Fruit fly (Drosophila melanogaster): ENCODE data around the gene Spg7.

Spg7 gene

DNA sequence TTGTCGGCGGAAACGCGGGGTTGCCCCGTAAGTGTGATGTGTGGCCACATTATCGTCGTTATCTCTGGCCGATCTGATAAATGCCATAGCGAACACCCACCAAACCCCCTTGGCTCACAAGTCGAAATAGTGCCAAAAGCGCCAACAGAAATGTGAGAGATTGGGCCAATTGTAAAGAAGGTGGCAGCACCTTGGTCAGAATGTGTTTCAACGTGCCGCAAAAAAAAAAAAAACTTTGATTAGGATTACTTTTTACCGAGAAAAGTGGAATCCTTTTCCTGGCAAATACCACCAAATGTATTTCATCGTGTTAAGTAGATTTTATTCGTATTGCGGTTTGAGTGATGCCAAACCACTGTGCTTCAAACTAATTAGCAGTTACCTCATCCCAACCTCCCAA lies 45.0 kb upstream of the Spg7 start (continued):
- TF ChIP-seq CG7987 (GFP tag; optimal IDR thresholded peaks at IDR 0.05), result no peak
- peak; percentile 49; the same call in 1 of the 2 replicates for TF ChIP-seq Gsc (GFP tag; IDR thresholded peaks at IDR 0.05)
- peak; percentile 49 for TF ChIP-seq Usf (GFP tag; optimal IDR thresholded peaks at IDR 0.05)
- TF ChIP-seq CG15269 (tag; optimal IDR thresholded peaks at IDR 0.05), result peak; percentile 90
- TF ChIP-seq ato (GFP tag; IDR thresholded peaks at IDR 0.05; ENCODE audit: partially characterized antibody), result no peak
- peak; percentile 75; the same call in 1 of the 2 replicates for TF ChIP-seq ham (GFP tag; IDR thresholded peaks at IDR 0.05)
- no peak for TF ChIP-seq CG2129 (GFP tag; IDR thresholded peaks at IDR 0.05; ENCODE audit: partially characterized antibody)
- TF ChIP-seq CG10565 (GFP tag; optimal IDR thresholded peaks at IDR 0.05), result no peak
- peak; percentile 62 for TF ChIP-seq da (GFP tag; optimal IDR thresholded peaks at IDR 0.05)
- peak; percentile 85 for TF ChIP-seq CG31224 (GFP tag; IDR thresholded peaks at IDR 0.05)
- TF ChIP-seq Dbx (GFP tag; IDR thresholded peaks at IDR 0.05), result peak; percentile 92
- TF ChIP-seq CG13287 (GFP tag; IDR thresholded peaks at IDR 0.05; ENCODE audit: partially characterized antibody), result no peak
- peak; percentile 82 for TF ChIP-seq tx (GFP tag; optimal IDR thresholded peaks at IDR 0.05)
- TF ChIP-seq ATbp (GFP tag; optimal IDR thresholded peaks at IDR 0.05), result peak; percentile 56
- peak; percentile 54; the same call in 1 of the 3 replicates for TF ChIP-seq gce (GFP tag; IDR thresholded peaks at IDR 0.05)
- no peak for TF ChIP-seq CG10431 (GFP tag; optimal IDR thresholded peaks at IDR 0.05)
- TF ChIP-seq tio (GFP tag; optimal IDR thresholded peaks at IDR 0.05), result peak; percentile 69
- TF ChIP-seq cato (GFP tag; optimal IDR thresholded peaks at IDR 0.05; ENCODE audit: borderline replicate concordance), result no peak
- peak; percentile 45 for TF ChIP-seq fd96Cb (tag; optimal IDR thresholded peaks at IDR 0.05)
- TF ChIP-seq scrt (GFP tag; optimal IDR thresholded peaks at IDR 0.05), result peak; percentile 63
- TF ChIP-seq jumu (GFP tag; optimal IDR thresholded peaks at IDR 0.05), result peak; percentile 84
- no peak for TF ChIP-seq prd (optimal IDR thresholded peaks at IDR 0.05)
- peak; percentile 89 for TF ChIP-seq prd (GFP tag; IDR thresholded peaks at IDR 0.05)
- peak; percentile 73 for TF ChIP-seq ems (GFP tag; optimal IDR thresholded peaks at IDR 0.05)
- TF ChIP-seq CG18011 (GFP tag; optimal IDR thresholded peaks at IDR 0.05), result peak; percentile 59
- no peak for TF ChIP-seq fd64A (GFP tag; optimal IDR thresholded peaks at IDR 0.05)
- TF ChIP-seq dimm (GFP tag; IDR thresholded peaks at IDR 0.05), result peak; percentile 74
- TF ChIP-seq Antp (GFP tag; optimal IDR thresholded peaks at IDR 0.05), result peak; percentile 88
- no peak for TF ChIP-seq ac (GFP tag; optimal IDR thresholded peaks at IDR 0.05)
- peak; percentile 84 for TF ChIP-seq ken (GFP tag; IDR thresholded peaks at IDR 0.05)
- no peak for TF ChIP-seq Dp (GFP tag; optimal IDR thresholded peaks at IDR 0.05)
- peak; percentile 59 for TF ChIP-seq CG10654 (GFP tag; optimal IDR thresholded peaks at IDR 0.05)
- no peak for TF ChIP-seq ftz-f1 (GFP tag; optimal IDR thresholded peaks at IDR 0.05)
- peak; percentile 62 for TF ChIP-seq repo (GFP tag; optimal IDR thresholded peaks at IDR 0.05)
- no peak for TF ChIP-seq ro (GFP tag; IDR thresholded peaks at IDR 0.05)
- TF ChIP-seq H15 (GFP tag; IDR thresholded peaks at IDR 0.05), result peak; percentile 83
- TF ChIP-seq Sin3A (optimal IDR thresholded peaks at IDR 0.05), result no peak
- no peak for TF ChIP-seq kni (GFP tag; optimal IDR thresholded peaks at IDR 0.05)
- TF ChIP-seq tna (GFP tag; IDR thresholded peaks at IDR 0.05; ENCODE audit: partially characterized antibody), result no peak
- TF ChIP-seq CG4328 (GFP tag; optimal IDR thresholded peaks at IDR 0.05), result no peak
- TF ChIP-seq CG3995 (GFP tag; optimal IDR thresholded peaks at IDR 0.05), result peak; percentile 52
- TF ChIP-seq shn (GFP tag; optimal IDR thresholded peaks at IDR 0.05), result peak; percentile 57
- peak; percentile 80 for TF ChIP-seq sisA (GFP tag; IDR thresholded peaks at IDR 0.05)
- peak; percentile 83 for TF ChIP-seq CG3726 (GFP tag; IDR thresholded peaks at IDR 0.05)
- TF ChIP-seq CG15073 (GFP tag; optimal IDR thresholded peaks at IDR 0.05), result no peak
- peak; percentile 91 for TF ChIP-seq Hmr (GFP tag; optimal IDR thresholded peaks at IDR 0.05)
- TF ChIP-seq CG6254 (GFP tag; optimal IDR thresholded peaks at IDR 0.05), result peak; percentile 42
- peak; percentile 80 for TF ChIP-seq NfI (GFP tag; optimal IDR thresholded peaks at IDR 0.05)
- TF ChIP-seq pros (GFP tag; optimal IDR thresholded peaks at IDR 0.05), result no peak
- TF ChIP-seq tin (GFP tag; optimal IDR thresholded peaks at IDR 0.05), result peak; percentile 50
- peak; percentile 72 for TF ChIP-seq CG30403 (GFP tag; optimal IDR thresholded peaks at IDR 0.05)
- peak; percentile 89 for TF ChIP-seq lmd (GFP tag; IDR thresholded peaks at IDR 0.05)

Data from whole organism, embryonic.